Comparison of ENCODE assay signal across 4 worm cellular contexts in genomic region chrIV:2395997-2396396, ce11.
TF ChIP-seq lines count a peak whose summit lies in the region.

No protein-coding gene starts in this region.

TF ChIP-seq in whole organism, L3 larva, 47 proteins besides CTCF, POLR2A, EP300 and RAD21:
- TF ChIP-seq elt-3 (tag; optimal IDR thresholded peaks at IDR 0.05; lab: Kevin White, UChicago) = no peak
- TF ChIP-seq ceh-28 (tag; optimal IDR thresholded peaks at IDR 0.05; lab: Kevin White, UChicago) = peak; percentile 96

TF ChIP-seq in whole organism, L4 larva, 104 proteins besides CTCF, POLR2A, EP300 and RAD21:
- TF ChIP-seq ceh-28 (tag; optimal IDR thresholded peaks at IDR 0.05; lab: Kevin White, UChicago) = peak; percentile 99
- no peak for TF ChIP-seq R02D3.7 (tag; optimal IDR thresholded peaks at IDR 0.05; lab: Kevin White, UChicago)

TF ChIP-seq in whole organism, late embryonic, 69 proteins besides CTCF, POLR2A, EP300 and RAD21:
- TF ChIP-seq hlh-6 (tag; optimal IDR thresholded peaks at IDR 0.05; lab: Kevin White, UChicago) (no peak), lin-11 (tag; optimal IDR thresholded peaks at IDR 0.05; lab: Kevin White, UChicago) (no peak), ceh-19 (GFP tag; optimal IDR thresholded peaks at IDR 0.05; lab: Kevin White, UChicago) (no peak), fkh-10 (GFP tag; optimal IDR thresholded peaks at IDR 0.05; lab: Kevin White, UChicago) (no peak), pha-2 (tag; optimal IDR thresholded peaks at IDR 0.05; lab: Kevin White, UChicago) (no peak), ceh-48 (tag; optimal IDR thresholded peaks at IDR 0.05; lab: Kevin White, UChicago) (peak; percentile 41), ceh-31 (tag; optimal IDR thresholded peaks at IDR 0.05; lab: Kevin White, UChicago) (no peak)

TF ChIP-seq in whole organism, midembryonic, 9 proteins besides CTCF, POLR2A, EP300 and RAD21:
- peak; percentile 80 for TF ChIP-seq T22C8.4 (GFP tag; IDR thresholded peaks at IDR 0.05; lab: Robert Waterston, UW)
- TF ChIP-seq tab-1 (GFP tag; IDR thresholded peaks at IDR 0.05; lab: Robert Waterston, UW) = no peak
